Worm (Caenorhabditis elegans) whole organism, L4 larva: Measurements from ENCODE around the gene skpt-1.

Experiments used
- F37D6.2 ChIP-seq: sonication (generic microtip); optimal IDR thresholded peaks from 2 replicates; lab custom pipeline; 2016; ENCODE audit warnings: mild to moderate bottlenecking, missing genetic modification characterization, missing compliant biosample characterization
- F44E2.7 ChIP-seq: fragments of 200-800 bp; sonication (Bioruptor generic); IDR thresholded peaks from 2 replicates; pipeline ENCODE4 v2.1.2; 2022; ENCODE audit warnings: missing genetic modification characterization, missing compliant biosample characterization
- F49E8.2 ChIP-seq: sonication (generic microtip); optimal IDR thresholded peaks from 2 replicates; lab custom pipeline; 2016; ENCODE audit warnings: missing compliant biosample characterization, mild to moderate bottlenecking, missing genetic modification characterization, borderline replicate concordance
- T20F7.1 ChIP-seq: fragments of 200-800 bp; sonication (Bioruptor generic); optimal IDR thresholded peaks from 2 replicates; lab custom pipeline; 2018; ENCODE audit warnings: mild to moderate bottlenecking, missing genetic modification characterization, missing compliant biosample characterization
- T26A8.4 ChIP-seq: fragments of 200-800 bp; sonication (Bioruptor generic); IDR thresholded peaks from 2 replicates; pipeline ENCODE4 v1.3.6; 2022; ENCODE audit warnings: missing genetic modification characterization, missing compliant biosample characterization
- Y105C5A.15 ChIP-seq: fragments of 200-800 bp; sonication (Bioruptor generic); IDR thresholded peaks from 2 replicates; pipeline ENCODE4 v1.3.6; 2022; ENCODE audit warnings: missing genetic modification characterization, missing compliant biosample characterization
- Y48G9A.11 ChIP-seq: fragments of 200-800 bp; sonication (Bioruptor generic); IDR thresholded peaks from 2 replicates; pipeline ENCODE4 v1.3.6; 2022; ENCODE audit warnings: missing genetic modification reagents, missing genetic modification characterization, missing compliant biosample characterization
- Y75B8A.6 ChIP-seq: fragments of 200-800 bp; sonication (Bioruptor generic); IDR thresholded peaks from 2 replicates; pipeline ENCODE4 v1.3.6; 2022; ENCODE audit warnings: missing genetic modification reagents, missing genetic modification characterization, missing compliant biosample characterization
- ZK337.2 ChIP-seq: fragments of 200-800 bp; sonication (Bioruptor generic); IDR thresholded peaks from 2 replicates; pipeline ENCODE4 v1.3.6; 2022; ENCODE audit warnings: missing genetic modification reagents, missing genetic modification characterization, missing compliant biosample characterization
- ZK546.5 ChIP-seq, 2 experiments: sonication (generic microtip); optimal IDR thresholded peaks; 2 replicates each; lab custom pipeline; 2017; ENCODE audit warnings: missing biosample characterization in 2 of 2, missing genetic modification characterization in 2 of 2
- aha-1 ChIP-seq: fragments of 150-350 bp; peaks from one replicate; lab custom pipeline; 2014; ENCODE audit warnings: missing biosample characterization, missing genetic modification characterization
- ama-1 ChIP-seq: fragments of 150-350 bp; optimal IDR thresholded peaks from 2 replicates; lab custom pipeline; 2014; ENCODE audit warnings: inconsistent platforms, mixed read lengths
- arid-1 ChIP-seq: fragments of 200-800 bp; sonication (Bioruptor generic); conservative IDR thresholded peaks from 2 replicates; pipeline ENCODE4 v1.3.6; 2022; ENCODE audit warnings: missing genetic modification reagents, missing genetic modification characterization, missing compliant biosample characterization
- ceh-28 ChIP-seq: fragments of 150-350 bp; optimal IDR thresholded peaks from 2 replicates; lab custom pipeline; 2014; ENCODE audit warnings: missing biosample characterization, missing genetic modification reagents, missing genetic modification characterization
- ceh-32 ChIP-seq: sonication (generic microtip); optimal IDR thresholded peaks from 2 replicates; lab custom pipeline; 2016; ENCODE audit warnings: mild to moderate bottlenecking, missing genetic modification characterization, missing compliant biosample characterization; ENCODE audit not compliant: poor library complexity
- ceh-62 ChIP-seq: sonication (generic microtip); optimal IDR thresholded peaks from 2 replicates; lab custom pipeline; 2017; ENCODE audit warnings: missing biosample characterization, missing genetic modification characterization
- cey-2 ChIP-seq: sonication (generic microtip); optimal IDR thresholded peaks from 3 replicates; lab custom pipeline; 2017; ENCODE audit warnings: missing genetic modification characterization, mild to moderate bottlenecking, missing compliant biosample characterization, antibody characterized with exemption, borderline replicate concordance; ENCODE audit not compliant: insufficient read depth
- daf-12 ChIP-seq: fragments of 150-350 bp; optimal IDR thresholded peaks from 2 replicates; lab custom pipeline; 2014; ENCODE audit warnings: missing biosample characterization, missing genetic modification reagents, missing genetic modification characterization
- daf-19 ChIP-seq: fragments of 200-800 bp; sonication (Bioruptor generic); conservative IDR thresholded peaks from 2 replicates; pipeline ENCODE4 v1.3.6; 2022; ENCODE audit warnings: missing genetic modification characterization, missing compliant biosample characterization
- dmd-8 ChIP-seq: fragments of 200-800 bp; sonication (Bioruptor generic); IDR thresholded peaks from 2 replicates; pipeline ENCODE4 v1.3.6; 2022; ENCODE audit warnings: missing genetic modification characterization, missing compliant biosample characterization
- dmd-9 ChIP-seq: fragments of 200-800 bp; sonication (Bioruptor generic); IDR thresholded peaks from 2 replicates; pipeline ENCODE4 v1.3.6; 2022; ENCODE audit warnings: missing genetic modification reagents, missing genetic modification characterization, missing compliant biosample characterization
- dve-1 ChIP-seq: sonication (generic microtip); optimal IDR thresholded peaks from 2 replicates; lab custom pipeline; 2017; ENCODE audit warnings: antibody characterized with exemption, mild to moderate bottlenecking, missing genetic modification characterization, missing compliant biosample characterization; ENCODE audit not compliant: insufficient read depth
- egl-27 ChIP-seq: sonication (generic microtip); optimal IDR thresholded peaks from 3 replicates; lab custom pipeline; 2017; ENCODE audit warnings: missing biosample characterization, missing genetic modification reagents, missing genetic modification characterization
- fkh-10 ChIP-seq: fragments of 150-350 bp; optimal IDR thresholded peaks from 2 replicates; lab custom pipeline; 2014; ENCODE audit warnings: missing biosample characterization, missing genetic modification reagents, missing genetic modification characterization
- gei-8 ChIP-seq: fragments of 200-800 bp; sonication (Bioruptor generic); optimal IDR thresholded peaks from 2 replicates; lab custom pipeline; 2018; ENCODE audit warnings: mild to moderate bottlenecking, missing genetic modification characterization, missing compliant biosample characterization
- hlh-11 ChIP-seq: fragments of 200-800 bp; sonication (Bioruptor generic); optimal IDR thresholded peaks from 2 replicates; lab custom pipeline; 2018; ENCODE audit warnings: mild to moderate bottlenecking, missing genetic modification characterization, missing compliant biosample characterization
- hmg-1.1 ChIP-seq: fragments of 200-800 bp; sonication (Bioruptor generic); IDR thresholded peaks from 2 replicates; pipeline ENCODE4 v1.3.6; 2022; ENCODE audit warnings: missing genetic modification reagents, missing genetic modification characterization, missing compliant biosample characterization
- lin-29 ChIP-seq: fragments of 200-800 bp; sonication (Bioruptor generic); IDR thresholded peaks from 2 replicates; pipeline ENCODE4 v1.3.6; 2022; ENCODE audit warnings: missing genetic modification reagents, missing genetic modification characterization, missing compliant biosample characterization
- mdt-29 ChIP-seq: fragments of 200-800 bp; sonication (Bioruptor generic); IDR thresholded peaks from 2 replicates; pipeline ENCODE4 v1.3.6; 2022; ENCODE audit warnings: missing genetic modification reagents, missing genetic modification characterization, missing compliant biosample characterization
- mxl-3 ChIP-seq: fragments of 200-800 bp; sonication (Bioruptor generic); optimal IDR thresholded peaks from 2 replicates; lab custom pipeline; 2018; ENCODE audit warnings: mild to moderate bottlenecking, missing genetic modification characterization, missing compliant biosample characterization
- nhr-237 ChIP-seq: sonication (generic microtip); optimal IDR thresholded peaks from 2 replicates; lab custom pipeline; 2017; ENCODE audit warnings: missing biosample characterization, missing genetic modification characterization
- nhr-28 ChIP-seq: fragments of 150-350 bp; optimal IDR thresholded peaks from 2 replicates; lab custom pipeline; 2014; ENCODE audit warnings: missing biosample characterization, missing genetic modification characterization
- nhr-6 ChIP-seq: fragments of 150-350 bp; optimal IDR thresholded peaks from 2 replicates; lab custom pipeline; 2014; ENCODE audit warnings: missing biosample characterization, missing genetic modification characterization
- nhr-77 ChIP-seq: fragments of 150-350 bp; optimal IDR thresholded peaks from 2 replicates; lab custom pipeline; 2014; ENCODE audit warnings: missing biosample characterization, missing genetic modification characterization
- pqm-1 ChIP-seq: sonication (generic microtip); optimal IDR thresholded peaks from 2 replicates; lab custom pipeline; 2017; ENCODE audit warnings: missing biosample characterization, missing genetic modification characterization
- rbr-2 ChIP-seq: sonication (generic microtip); optimal IDR thresholded peaks from 2 replicates; lab custom pipeline; 2016; ENCODE audit warnings: missing genotype, missing genetic modification characterization, missing compliant biosample characterization
- set-16 ChIP-seq: fragments of 200-800 bp; sonication (Bioruptor generic); IDR thresholded peaks from 2 replicates; pipeline ENCODE4 v1.3.6; 2022; ENCODE audit warnings: missing genetic modification reagents, missing genetic modification characterization, missing compliant biosample characterization
- snpc-4 ChIP-seq: fragments of 150-350 bp; optimal IDR thresholded peaks from 2 replicates; lab custom pipeline; 2014; ENCODE audit warnings: missing biosample characterization, missing genetic modification characterization
- tra-1 ChIP-seq: fragments of 200-800 bp; sonication (Bioruptor generic); IDR thresholded peaks from 2 replicates; pipeline ENCODE4 v1.3.6; 2022; ENCODE audit warnings: missing genetic modification reagents, missing genetic modification characterization, missing compliant biosample characterization
- unc-130 ChIP-seq: sonication (generic microtip); optimal IDR thresholded peaks from 2 replicates; lab custom pipeline; 2016; ENCODE audit warnings: missing genetic modification reagents, missing genetic modification characterization, missing compliant biosample characterization
- unc-39 ChIP-seq: sonication (generic microtip); optimal IDR thresholded peaks from 2 replicates; lab custom pipeline; 2017; ENCODE audit warnings: missing biosample characterization, missing genetic modification characterization
- vab-7 ChIP-seq: fragments of 200-800 bp; sonication (Bioruptor generic); IDR thresholded peaks from 2 replicates; pipeline ENCODE4 v1.3.6; 2022; ENCODE audit warnings: missing genetic modification reagents, missing genetic modification characterization, missing compliant biosample characterization
- zag-1 ChIP-seq: fragments of 150-350 bp; optimal IDR thresholded peaks from 2 replicates; lab custom pipeline; 2014; ENCODE audit warnings: missing biosample characterization, missing genetic modification characterization
- zfp-2 ChIP-seq: sonication (generic microtip); optimal IDR thresholded peaks from 2 replicates; lab custom pipeline; 2016; ENCODE audit warnings: mild to moderate bottlenecking, missing genetic modification characterization, missing compliant biosample characterization
- ztf-11 ChIP-seq: fragments of 150-350 bp; optimal IDR thresholded peaks from 2 replicates; lab custom pipeline; 2014; ENCODE audit warnings: missing biosample characterization, missing genetic modification characterization
- ztf-7 ChIP-seq: fragments of 150-350 bp; optimal IDR thresholded peaks from 2 replicates; lab custom pipeline; 2014; ENCODE audit warnings: missing biosample characterization, missing genetic modification characterization

The skpt-1 gene

DNA sequence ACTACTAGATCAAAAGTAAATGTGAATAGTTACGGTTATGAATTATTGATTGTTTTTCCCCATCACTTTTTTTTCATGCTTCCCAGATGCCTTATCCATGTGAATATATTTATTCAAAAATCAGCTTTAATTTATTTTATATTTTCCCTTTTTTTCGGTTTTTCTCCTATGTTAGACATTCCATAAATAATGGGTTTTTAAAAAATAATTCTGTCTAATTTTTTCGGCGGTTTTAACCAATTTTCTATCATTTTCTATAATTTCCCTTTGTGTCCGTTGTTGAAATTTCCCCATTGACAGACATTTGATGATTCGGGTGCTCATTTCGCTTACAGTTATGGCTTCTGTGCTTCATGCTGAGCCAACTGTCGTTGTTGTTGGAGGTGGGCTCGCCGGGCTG is 12.9 kb upstream of the skpt-1 start, which contains the start of gene F48E8.3:
Gene F48E8.3, plus strand, starts transcription at position 301 of the 400 bp plus-strand sequence.
- TF ChIP-seq ZK337.2 (no peak), nhr-28 (tag; lab: Kevin White, UChicago) (no peak), ztf-11 (tag; lab: Kevin White, UChicago) (no peak), ztf-7 (tag; lab: Kevin White, UChicago) (no peak), hlh-11 (tag; lab: Kevin White, UChicago) (no peak), Y75B8A.6 (GFP tag; lab: Robert Waterston, UW) (no peak), unc-39 (tag; lab: Kevin White, UChicago) (no peak), snpc-4 (tag; lab: Kevin White, UChicago) (no peak), mxl-3 (GFP tag; lab: Kevin White, UChicago) (no peak), Y105C5A.15 (GFP tag; lab: Robert Waterston, UW) (no peak), ceh-28 (tag; lab: Kevin White, UChicago) (no peak), cey-2 (tag; lab: Kevin White, UChicago) (no peak), ZK546.5 (tag; optimal IDR thresholded peaks at IDR 0.05; lab: Kevin White, UChicago) (no peak), lin-29 (no peak)

DNA sequence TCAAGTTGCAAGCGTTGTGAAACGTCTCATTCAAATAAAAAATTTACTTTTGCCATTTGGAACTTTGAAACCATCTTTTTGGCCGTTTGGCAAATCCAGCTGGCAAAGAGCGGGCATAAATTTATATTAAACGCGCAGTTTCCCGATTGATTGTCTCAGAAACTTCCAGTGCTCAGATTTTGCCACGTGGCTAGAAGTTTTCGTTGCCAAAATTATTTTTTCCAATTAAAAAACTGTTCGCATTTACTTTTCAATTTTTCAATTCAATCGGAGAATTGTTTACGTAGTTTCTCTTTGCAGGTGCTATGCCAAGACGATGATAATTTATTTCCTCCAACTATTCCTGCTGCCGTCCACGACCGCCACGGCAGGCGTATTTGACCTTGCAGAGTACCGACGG is 5.1 kb upstream of the skpt-1 start, which contains the start of gene F48E8.4:
Gene F48E8.4, plus strand, starts transcription at position 301 of the 400 bp plus-strand sequence.
- TF ChIP-seq aha-1 (tag; lab: Kevin White, UChicago) (peak; percentile 31), T26A8.4 (GFP tag; lab: Robert Waterston, UW) (0 out of 2 replicates have a peak, but pooled peaks have one; percentile 20), arid-1 (GFP tag; lab: Robert Waterston, UW) (no peak)
- TF ChIP-seq, all 104 proteins: peak for 2

DNA sequence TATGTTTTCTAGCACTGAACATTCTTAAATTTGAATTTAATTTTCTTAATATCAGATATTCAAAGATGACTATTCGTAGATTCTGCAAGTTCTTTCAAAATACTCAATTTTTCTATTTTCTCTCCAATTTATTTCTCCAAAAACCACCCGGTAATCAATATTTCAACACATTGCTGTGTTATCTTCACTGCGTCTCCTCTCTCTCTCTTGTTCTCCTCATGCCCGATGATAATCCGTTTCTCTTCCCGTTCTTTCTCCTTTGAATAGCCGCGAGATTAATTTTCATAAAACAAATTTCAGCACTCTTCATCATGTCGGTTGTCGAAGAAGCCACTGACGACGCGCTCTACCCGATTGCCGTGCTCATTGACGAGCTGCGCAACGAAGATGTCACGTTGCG is 2.2 kb upstream of the skpt-1 start, which contains the start of gene paa-1:
Gene paa-1, plus strand, starts transcription at position 301 of the 400 bp plus-strand sequence.
- no peak for TF ChIP-seq pqm-1 (tag; lab: Kevin White, UChicago)
- no peak for TF ChIP-seq F44E2.7 (GFP tag; lab: Robert Waterston, UW)
- no peak for TF ChIP-seq zfp-2 (tag; lab: Kevin White, UChicago)
- TF ChIP-seq ZK546.5 (tag; optimal IDR thresholded peaks at IDR 0.05; lab: Kevin White, UChicago) = no peak
- no peak for TF ChIP-seq nhr-237
- no peak for TF ChIP-seq daf-19
- TF ChIP-seq daf-12 = no peak
- TF ChIP-seq rbr-2 (tag; lab: Kevin White, UChicago) = no peak
- TF ChIP-seq nhr-6 (tag; lab: Kevin White, UChicago) = no peak
- no peak for TF ChIP-seq nhr-77 (tag; lab: Kevin White, UChicago)
- no peak for TF ChIP-seq T26A8.4 (GFP tag; lab: Robert Waterston, UW)
- no peak for TF ChIP-seq gei-8
- no peak for TF ChIP-seq hmg-1.1 (GFP tag; lab: Robert Waterston, UW)
- TF ChIP-seq dmd-9 = no peak
- TF ChIP-seq, all 104 proteins: peak for 0

DNA sequence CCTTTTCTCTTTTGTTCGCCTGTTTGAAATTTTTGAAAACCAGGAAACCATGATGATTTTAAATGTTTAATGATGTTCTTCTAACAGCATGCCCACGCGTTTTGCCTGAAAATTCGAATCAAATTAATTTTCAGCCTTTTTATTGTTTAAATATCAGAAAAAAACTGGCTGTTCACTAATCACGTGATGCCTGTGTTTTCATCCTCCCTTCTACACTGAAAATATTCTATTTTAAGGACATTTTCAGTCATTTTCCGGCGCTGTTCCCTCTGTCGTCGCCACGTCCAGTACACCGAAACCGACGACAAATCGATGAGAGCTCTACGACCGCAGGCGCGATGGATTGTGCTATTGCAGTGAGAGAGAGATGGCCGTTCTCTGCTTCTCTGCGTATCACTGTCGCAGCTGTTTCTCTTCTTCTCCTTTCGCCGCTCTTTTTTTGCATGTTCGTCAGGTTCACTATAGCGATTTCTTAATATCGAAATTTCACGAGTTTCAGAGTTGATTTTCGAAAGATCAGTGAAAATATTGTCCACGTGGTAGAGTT is 1.6 kb upstream of the skpt-1 start, which contains the start of gene F48E8.8:
Gene F48E8.8, minus strand, starts transcription at position 51 of the 547 bp plus-strand sequence.
- no peak for TF ChIP-seq egl-27 (tag; lab: Kevin White, UChicago)
- TF ChIP-seq set-16 (GFP tag; lab: Robert Waterston, UW) = peak; percentile 44; the same call in 1 of the 2 replicates
- TF ChIP-seq Y48G9A.11 (GFP tag; lab: Robert Waterston, UW) = no peak
- no peak for TF ChIP-seq ceh-62
- no peak for TF ChIP-seq F49E8.2 (tag; lab: Kevin White, UChicago)
- TF ChIP-seq vab-7 (GFP tag; lab: Robert Waterston, UW) = 0 out of 2 replicates have a peak, but pooled peaks have one; percentile 12
- no peak for TF ChIP-seq ZK546.5 (tag; optimal IDR thresholded peaks at IDR 0.05; lab: Kevin White, UChicago)
- TF ChIP-seq ama-1 = no peak
- no peak for TF ChIP-seq T20F7.1 (GFP tag; lab: Kevin White, UChicago)
- no peak for TF ChIP-seq fkh-10 (GFP tag; lab: Kevin White, UChicago)
- no peak for TF ChIP-seq mdt-29 (GFP tag; lab: Robert Waterston, UW)
- no peak for TF ChIP-seq T26A8.4 (GFP tag; lab: Robert Waterston, UW)
- TF ChIP-seq ztf-7 (tag; lab: Kevin White, UChicago) = no peak
- no peak for TF ChIP-seq zag-1 (tag; lab: Kevin White, UChicago)
- TF ChIP-seq Y75B8A.6 (GFP tag; lab: Robert Waterston, UW) = no peak
- TF ChIP-seq dmd-8 (GFP tag; lab: Robert Waterston, UW) = no peak
- peak; percentile 21 for TF ChIP-seq nhr-6 (tag; lab: Kevin White, UChicago)
- no peak for TF ChIP-seq unc-130 (GFP tag; lab: Kevin White, UChicago)
- peak; percentile 68 for TF ChIP-seq dve-1 (tag; lab: Kevin White, UChicago)
- no peak for TF ChIP-seq tra-1 (GFP tag; lab: Robert Waterston, UW)
- no peak for TF ChIP-seq F37D6.2 (tag; lab: Kevin White, UChicago)
- no peak for TF ChIP-seq Y105C5A.15 (GFP tag; lab: Robert Waterston, UW)
- no peak for TF ChIP-seq ceh-32
- peak; percentile 80 for TF ChIP-seq hmg-1.1 (GFP tag; lab: Robert Waterston, UW)
